Fruit fly (Drosophila melanogaster) whole organism, adult: Measurements from ENCODE around the gene CG3199.

Experiments
- CG11617 ChIP-seq: fragments of 200-800 bp; sonication (Bioruptor generic); optimal IDR thresholded peaks from 2 replicates; lab custom pipeline; 2017; ENCODE audit warnings: mild to moderate bottlenecking, missing biosample characterization, missing genetic modification reagents, missing genetic modification characterization
- CG12768 ChIP-seq: fragments of 200-800 bp; sonication (Bioruptor generic); optimal IDR thresholded peaks from 2 replicates; lab custom pipeline; 2017; ENCODE audit warnings: missing biosample characterization, missing genetic modification characterization, mild to moderate bottlenecking, moderate library complexity, missing genetic modification reagents
- CG1620 ChIP-seq: fragments of 200-800 bp; sonication (Bioruptor generic); optimal IDR thresholded peaks from 2 replicates; lab custom pipeline; 2016; ENCODE audit warnings: missing biosample characterization, missing genetic modification characterization
- CG7045 ChIP-seq: fragments of 200-800 bp; sonication (Bioruptor generic); optimal IDR thresholded peaks from 2 replicates; lab custom pipeline; 2017; ENCODE audit warnings: missing biosample characterization, mild to moderate bottlenecking, missing genetic modification characterization
- CG7101 ChIP-seq: fragments of 200-800 bp; sonication (Bioruptor generic); optimal IDR thresholded peaks from 2 replicates; lab custom pipeline; 2018; ENCODE audit warnings: missing biosample characterization, mild to moderate bottlenecking, missing genetic modification characterization, moderate library complexity
- Clk ChIP-seq: fragments of 200-800 bp; sonication (Bioruptor generic); optimal IDR thresholded peaks from 2 replicates; lab custom pipeline; 2017; ENCODE audit warnings: missing biosample characterization, missing genetic modification characterization
- Crg-1 ChIP-seq: fragments of 200-800 bp; sonication (Bioruptor generic); optimal IDR thresholded peaks from 2 replicates; lab custom pipeline; 2016; ENCODE audit warnings: missing biosample characterization, missing genetic modification characterization
- Mnt ChIP-seq: fragments of 200-800 bp; sonication (Bioruptor generic); optimal IDR thresholded peaks from 2 replicates; lab custom pipeline; 2016; ENCODE audit warnings: missing biosample characterization, mild to moderate bottlenecking, missing genetic modification characterization
- bab1 ChIP-seq: fragments of 200-800 bp; sonication (Bioruptor generic); optimal IDR thresholded peaks from 3 replicates; lab custom pipeline; 2019; ENCODE audit warnings: missing biosample characterization, mild to moderate bottlenecking, missing genetic modification characterization, moderate library complexity
- cic ChIP-seq: fragments of 200-800 bp; sonication (Bioruptor generic); optimal IDR thresholded peaks from 2 replicates; lab custom pipeline; 2017; ENCODE audit warnings: missing biosample characterization, mild to moderate bottlenecking, missing genetic modification characterization, moderate library complexity
- kay ChIP-seq: fragments of 200-800 bp; sonication (Bioruptor generic); peaks from one replicate; lab custom pipeline; 2016; ENCODE audit warnings: missing biosample characterization, missing genetic modification characterization, borderline replicate concordance
- tj ChIP-seq: fragments of 200-800 bp; sonication (Bioruptor generic); optimal IDR thresholded peaks from 3 replicates; lab custom pipeline; 2017; ENCODE audit warnings: missing biosample characterization, mild to moderate bottlenecking, missing genetic modification characterization, moderate library complexity
- toe ChIP-seq: fragments of 200-800 bp; sonication (Bioruptor generic); optimal IDR thresholded peaks from 2 replicates; lab custom pipeline; 2016; ENCODE audit warnings: missing biosample characterization, missing genetic modification characterization

dm6 chr3R:14125479-14126121 is 36.9 kb upstream of the CG3199 start, which contains the start of the genes 140up and Polr2B:
- TF ChIP-seq CG11617 (GFP tag; lab: Kevin White, UChicago) (peak; percentile 94), CG12768 (peak; percentile 96), bab1 (GFP tag; lab: Kevin White, UChicago) (peak; percentile 93), kay (GFP tag; lab: Kevin White, UChicago) (no peak), toe (GFP tag; lab: Kevin White, UChicago) (peak; percentile 87), tj (GFP tag; lab: Kevin White, UChicago) (peak; percentile 72), CG1620 (GFP tag; lab: Kevin White, UChicago) (peak; percentile 79), CG7101 (peak; percentile 96), Clk (peak; percentile 92), Mnt (GFP tag; lab: Kevin White, UChicago) (peak; percentile 86), Crg-1 (peak; percentile 96), CG7045 (GFP tag; lab: Kevin White, UChicago) (peak; percentile 95), cic (peak; percentile 61)
